Worm (Caenorhabditis elegans): ENCODE measurements around the gene gsnl-1.

gsnl-1 gene

ce11 chrV:9546860-9547269 lies 50.0 kb downstream of the gsnl-1 start, which contains the start of gene his-37 (continued):
- TF ChIP-seq nhr-42 (GFP tag; IDR thresholded peaks at IDR 0.05) (peak; percentile 97), aly-2 (tag; optimal IDR thresholded peaks at IDR 0.05) (no peak), dve-1 (tag; optimal IDR thresholded peaks at IDR 0.05; ENCODE audit: insufficient read depth) (peak; percentile 100), arid-1 (GFP tag; conservative IDR thresholded peaks at IDR 0.05) (peak; percentile 92), unc-39 (tag; optimal IDR thresholded peaks at IDR 0.05) (peak; percentile 52), nhr-76 (tag; optimal IDR thresholded peaks at IDR 0.05) (peak; percentile 85), mxl-2 (GFP tag; conservative IDR thresholded peaks at IDR 0.05) (peak; percentile 85; the same call in 1 of the 2 replicates), hmg-1.1 (GFP tag; IDR thresholded peaks at IDR 0.05) (peak; percentile 97), nhr-77 (tag; optimal IDR thresholded peaks at IDR 0.05) (peak; percentile 99), tag-97 (GFP tag; IDR thresholded peaks at IDR 0.05) (no peak), skn-1 (tag; optimal IDR thresholded peaks at IDR 0.05) (peak; percentile 78), F49E8.2 (tag; optimal IDR thresholded peaks at IDR 0.05; ENCODE audit: borderline replicate concordance) (no peak), zip-11 (GFP tag; IDR thresholded peaks at IDR 0.05) (no peak), nhr-10 (tag; optimal IDR thresholded peaks at IDR 0.05) (peak; percentile 73), T20F7.1 (GFP tag; optimal IDR thresholded peaks at IDR 0.05) (peak; percentile 96)
